Worm (Caenorhabditis elegans): ENCODE results near the gene F58G6.3.

F58G6.3 gene

ce11 chrIV:9676535-9676934 is 23.2 kb downstream of the F58G6.3 start (continued):
- TF ChIP-seq nhr-47 (tag; optimal IDR thresholded peaks at IDR 0.05) (no peak), nhr-20 (tag; optimal IDR thresholded peaks at IDR 0.05) (peak; percentile 63), snpc-4 (tag; optimal IDR thresholded peaks at IDR 0.05) (no peak), swsn-7 (tag; optimal IDR thresholded peaks at IDR 0.05) (no peak), hpl-2 (GFP tag; optimal IDR thresholded peaks at IDR 0.05) (no peak), nhr-12 (tag; optimal IDR thresholded peaks at IDR 0.05) (no peak), C34B4.2 (tag; optimal IDR thresholded peaks at IDR 0.05) (no peak), ceh-82 (tag; optimal IDR thresholded peaks at IDR 0.05) (no peak), blmp-1 (tag; optimal IDR thresholded peaks at IDR 0.05) (no peak), isw-1 (GFP tag; IDR thresholded peaks at IDR 0.05) (no peak), grh-1 (GFP tag; IDR thresholded peaks at IDR 0.05) (no peak), elt-3 (tag; optimal IDR thresholded peaks at IDR 0.05) (no peak), mab-9 (GFP tag; IDR thresholded peaks at IDR 0.05) (no peak), nhr-11 (tag; optimal IDR thresholded peaks at IDR 0.05) (no peak), aly-2 (tag; optimal IDR thresholded peaks at IDR 0.05) (no peak), fkh-8 (tag; optimal IDR thresholded peaks at IDR 0.05) (no peak), jun-1 (tag; optimal IDR thresholded peaks at IDR 0.05) (no peak), ceh-8 (GFP tag; optimal IDR thresholded peaks at IDR 0.05) (no peak), efl-1 (optimal IDR thresholded peaks at IDR 0.05) (no peak), efl-1 (GFP tag; optimal IDR thresholded peaks at IDR 0.05 in 1 of 2) (peak in 1 of 2 experiments; percentile 33), hlh-17 (GFP tag; optimal IDR thresholded peaks at IDR 0.05; ENCODE audit: borderline replicate concordance) (no peak), mef-2 (tag; optimal IDR thresholded peaks at IDR 0.05) (no peak), sptf-1 (tag; optimal IDR thresholded peaks at IDR 0.05) (no peak), pax-3 (tag; optimal IDR thresholded peaks at IDR 0.05) (no peak), fkh-10 (GFP tag; optimal IDR thresholded peaks at IDR 0.05) (no peak), hlh-4 (tag; optimal IDR thresholded peaks at IDR 0.05) (no peak), aha-1 (tag; optimal IDR thresholded peaks at IDR 0.05) (no peak), nhr-71 (tag; optimal IDR thresholded peaks at IDR 0.05) (peak; percentile 43), nhr-77 (tag; optimal IDR thresholded peaks at IDR 0.05) (no peak), irx-1 (tag; optimal IDR thresholded peaks at IDR 0.05) (no peak), sup-37 (GFP tag; optimal IDR thresholded peaks at IDR 0.05) (no peak), unc-98 (GFP tag; IDR thresholded peaks at IDR 0.05) (no peak), ztf-11 (tag; optimal IDR thresholded peaks at IDR 0.05) (no peak), nhr-76 (tag; optimal IDR thresholded peaks at IDR 0.05) (no peak), lin-14 (GFP tag; optimal IDR thresholded peaks at IDR 0.05) (peak; percentile 24), ceh-63 (GFP tag; optimal IDR thresholded peaks at IDR 0.05) (no peak), unc-86 (tag; optimal IDR thresholded peaks at IDR 0.05) (no peak), nhr-19 (GFP tag; conservative IDR thresholded peaks at IDR 0.05) (no peak), egl-13 (tag; optimal IDR thresholded peaks at IDR 0.05) (no peak), ets-5 (GFP tag; IDR thresholded peaks at IDR 0.05) (no peak), fos-1 (tag; optimal IDR thresholded peaks at IDR 0.05) (no peak), elt-2 (tag; optimal IDR thresholded peaks at IDR 0.05) (peak; percentile 76), skn-1 (tag; optimal IDR thresholded peaks at IDR 0.05) (no peak), fkh-4 (tag; optimal IDR thresholded peaks at IDR 0.05; ENCODE audit: borderline replicate concordance) (no peak), lin-13 (GFP tag; optimal IDR thresholded peaks at IDR 0.05) (no peak), dpl-1 (GFP tag; optimal IDR thresholded peaks at IDR 0.05) (no peak), mdl-1 (tag; optimal IDR thresholded peaks at IDR 0.05) (peak in 1 of 2 experiments; percentile 33), nhr-237 (tag; optimal IDR thresholded peaks at IDR 0.05) (no peak), lsy-2 (tag; optimal IDR thresholded peaks at IDR 0.05) (no peak)

Measured in whole organism, L1 larva.